Fruit fly (Drosophila melanogaster) whole organism: ENCODE data around the gene SmB.

Source experiments
- CG8478 ChIP-seq: fragments of >200 bp; optimal IDR thresholded peaks from 2 replicates; lab custom pipeline; 2018; ENCODE audit warnings: inconsistent platforms
- Dll ChIP-seq: fragments of >200 bp; optimal IDR thresholded peaks from 2 replicates; lab custom pipeline; 2017
- EcR ChIP-seq, 2 experiments: fragments of >200 bp; optimal IDR thresholded peaks; 2 replicates each; lab custom pipeline; 2017; ENCODE audit warnings: missing biosample characterization in 2 of 2, missing genetic modification characterization in 2 of 2, missing genetic modification reagents in 2 of 2
- pan ChIP-seq: fragments of >200 bp; optimal IDR thresholded peaks from 2 replicates; lab custom pipeline; 2017
- psq ChIP-seq: fragments of >200 bp; optimal IDR thresholded peaks from 2 replicates; lab custom pipeline; 2017
- usp ChIP-seq: fragments of >200 bp; optimal IDR thresholded peaks from 2 replicates; lab custom pipeline; 2017; ENCODE audit warnings: missing biosample characterization, missing genetic modification characterization, mixed read lengths

SmB gene

dm6 chr2L:10413251-10414127 is 12.9 kb downstream of the SmB start, which contains the start of the genes CG5355 and Klp31E:
Gene CG5355, minus strand, starts transcription at chr2L:10413463.
Gene Klp31E, plus strand, starts transcription at chr2L:10414017.
- TF ChIP-seq pan (lab: Kevin White, UChicago), result no peak
- no peak for TF ChIP-seq usp
- no peak for TF ChIP-seq psq (lab: Kevin White, UChicago)
- no peak for TF ChIP-seq Dll (lab: Kevin White, UChicago)

dm6 chr2L:10408122-10408576 is 18.3 kb downstream of the SmB start, which contains the start of the genes Ip259 and RpS27A:
Gene Ip259, plus strand, starts transcription at chr2L:10408352.
Gene RpS27A, plus strand, starts transcription at chr2L:10408352.
- TF ChIP-seq pan (lab: Kevin White, UChicago) (no peak), CG8478 (no peak), psq (lab: Kevin White, UChicago) (no peak), EcR (GFP tag; optimal IDR thresholded peaks at IDR 0.05; lab: Kevin White, UChicago) (no peak), Dll (lab: Kevin White, UChicago) (no peak), usp (no peak)

- TF ChIP-seq CG8478, result no peak
- TF ChIP-seq psq (lab: Kevin White, UChicago), result no peak
- no peak for TF ChIP-seq Dll (lab: Kevin White, UChicago)
- TF ChIP-seq pan (lab: Kevin White, UChicago), result no peak
- no peak for TF ChIP-seq usp
- no peak for TF ChIP-seq EcR (GFP tag; optimal IDR thresholded peaks at IDR 0.05; lab: Kevin White, UChicago)
Measured at dm6 chr2L:10405008-10405654, 21.3 kb downstream of the SmB start, which contains the start of the genes CG17768, LSm-4 and Ir31a. Gene CG17768, minus strand, starts transcription at chr2L:10405203. Gene LSm-4, minus strand, starts transcription at chr2L:10405203. Gene Ir31a, plus strand, starts transcription at chr2L:10405565.

dm6 chr2L:10403803-10404315 is 22.6 kb downstream of the SmB start:
- TF ChIP-seq EcR (GFP tag; optimal IDR thresholded peaks at IDR 0.05; lab: Kevin White, UChicago) (no peak), CG8478 (no peak), psq (lab: Kevin White, UChicago) (no peak), pan (lab: Kevin White, UChicago) (no peak)

- TF ChIP-seq psq (lab: Kevin White, UChicago) (no peak), Dll (lab: Kevin White, UChicago) (no peak), usp (no peak), CG8478 (no peak), EcR (GFP tag; optimal IDR thresholded peaks at IDR 0.05; lab: Kevin White, UChicago) (no peak), pan (lab: Kevin White, UChicago) (no peak)
Measured at dm6 chr2L:10396877-10397587, 29.4 kb downstream of the SmB start.

- no peak for TF ChIP-seq Dll (lab: Kevin White, UChicago)
- no peak for TF ChIP-seq EcR (GFP tag; optimal IDR thresholded peaks at IDR 0.05; lab: Kevin White, UChicago)
Measured at dm6 chr2L:10396488-10396824, 30.0 kb downstream of the SmB start, which contains the start of gene Cnot4. Gene Cnot4, plus strand, starts transcription at chr2L:10396716.

- TF ChIP-seq usp (no peak), Dll (lab: Kevin White, UChicago) (no peak), CG8478 (no peak), EcR (GFP tag; optimal IDR thresholded peaks at IDR 0.05; lab: Kevin White, UChicago) (no peak), psq (lab: Kevin White, UChicago) (no peak), pan (lab: Kevin White, UChicago) (no peak)
Measured at dm6 chr2L:10395642-10396487, 30.6 kb downstream of the SmB start, which contains the start of gene Mdh1. Gene Mdh1, minus strand, starts transcription at chr2L:10396332.

dm6 chr2L:10395035-10395434 is 31.4 kb downstream of the SmB start:
- TF ChIP-seq EcR (GFP tag; optimal IDR thresholded peaks at IDR 0.05; lab: Kevin White, UChicago) (no peak), pan (lab: Kevin White, UChicago) (no peak), psq (lab: Kevin White, UChicago) (no peak), Dll (lab: Kevin White, UChicago) (no peak), CG8478 (no peak), usp (no peak)

dm6 chr2L:10393467-10393866 is 33.0 kb downstream of the SmB start:
- TF ChIP-seq pan (lab: Kevin White, UChicago) (no peak), psq (lab: Kevin White, UChicago) (no peak), usp (no peak), EcR (GFP tag; optimal IDR thresholded peaks at IDR 0.05; lab: Kevin White, UChicago) (no peak)

dm6 chr2L:10387869-10388726 is 38.3 kb downstream of the SmB start, which contains the start of gene da:
Gene da, plus strand, starts transcription at chr2L:10388105.
- TF ChIP-seq Dll (lab: Kevin White, UChicago), result no peak
- TF ChIP-seq usp, result no peak
- TF ChIP-seq psq (lab: Kevin White, UChicago), result no peak
- no peak for TF ChIP-seq pan (lab: Kevin White, UChicago)
- no peak for TF ChIP-seq EcR (GFP tag; optimal IDR thresholded peaks at IDR 0.05; lab: Kevin White, UChicago)
- no peak for TF ChIP-seq CG8478
